Fruit fly (Drosophila melanogaster) S2 (cell line): ENCODE results near the gene tbc.

Experiments used
- CG8478 ChIP-seq: fragments of >200 bp; optimal IDR thresholded peaks from 2 replicates; lab custom pipeline; 2018
- CTCF ChIP-seq, 2 experiments: fragments of >200 bp; optimal IDR thresholded peaks; 2 replicates each; lab custom pipeline; 2018

DNA sequence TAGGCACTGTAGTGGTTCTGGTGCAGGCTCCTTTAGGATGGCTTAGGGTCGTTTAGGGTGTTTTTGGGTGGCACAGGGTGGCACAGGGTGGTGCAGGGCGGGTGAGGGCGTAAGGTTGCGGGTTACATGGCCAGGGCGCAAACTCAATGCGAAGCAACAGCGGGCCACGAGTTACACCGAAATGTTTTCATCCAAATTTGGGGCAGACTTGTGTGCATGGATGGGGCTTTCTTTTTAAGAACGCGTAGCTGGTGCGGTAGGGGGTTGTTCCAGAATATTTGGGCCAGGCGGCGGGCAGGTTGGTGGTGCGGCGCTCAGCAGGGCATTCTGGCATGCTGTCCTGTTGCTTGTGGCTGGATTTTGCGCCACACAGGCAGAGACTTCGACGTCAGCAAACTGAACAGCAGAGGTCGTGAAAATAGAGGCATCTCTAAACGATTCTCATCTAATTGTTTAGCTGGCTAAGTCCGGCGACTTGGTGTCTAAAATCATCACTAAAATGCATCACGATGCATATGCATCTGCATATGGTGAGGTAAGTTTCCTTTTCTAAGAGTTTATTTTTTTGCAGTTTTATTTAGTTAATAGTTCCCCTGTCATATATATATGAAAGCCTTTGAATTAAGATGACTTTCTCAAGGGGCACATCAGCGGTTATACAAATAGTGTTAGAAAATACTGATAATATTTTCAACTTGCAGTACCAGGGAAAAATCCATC, 1.1 kb upstream of the tbc start:
- TF ChIP-seq CG8478 (lab: Kevin White, UChicago) (no peak), CTCF (optimal IDR thresholded peaks at IDR 0.05; lab: Kevin White, UChicago) (no peak)
